Worm (Caenorhabditis elegans): ENCODE data around the gene pgph-2.

DNA sequence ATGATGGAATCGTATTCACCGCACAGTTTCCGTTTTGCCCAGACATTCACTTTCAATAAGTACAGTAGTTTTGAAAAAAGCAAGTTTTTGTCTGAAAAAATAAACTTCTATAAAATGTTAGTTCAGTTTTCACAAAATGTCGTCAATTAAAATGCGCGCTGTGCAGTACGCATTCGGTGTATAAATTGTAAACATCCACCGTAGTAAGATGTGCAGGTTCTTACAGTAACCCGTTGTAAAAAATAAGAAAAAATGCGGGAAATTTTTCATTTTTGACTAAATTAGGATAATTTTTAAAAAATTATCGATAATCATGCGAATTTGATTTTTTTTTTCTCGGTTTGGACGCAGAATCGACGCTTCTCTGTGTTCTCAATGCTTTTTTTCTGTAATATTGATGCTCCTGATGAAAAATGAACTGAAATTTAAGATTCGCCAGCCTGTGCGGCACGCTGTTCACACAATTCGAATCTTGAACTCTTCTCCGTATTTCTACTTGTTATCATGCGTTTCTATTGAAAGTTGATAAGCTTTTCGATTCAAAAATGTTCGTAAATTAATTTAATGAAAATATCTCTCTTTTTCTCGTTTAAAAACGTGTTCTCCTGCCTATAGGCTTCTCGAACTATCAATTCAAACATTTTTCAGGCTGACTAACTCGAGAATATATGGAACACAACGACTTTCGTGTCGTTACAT lies 47.5 kb upstream of the pgph-2 start, which contains the start of gene rga-3:
- TF ChIP-seq nhr-23 (tag; optimal IDR thresholded peaks at IDR 0.05) (no peak), nhr-11 (tag; optimal IDR thresholded peaks at IDR 0.05) (no peak), lin-39 (tag; optimal IDR thresholded peaks at IDR 0.05) (no peak), aly-2 (tag; optimal IDR thresholded peaks at IDR 0.05) (no peak), fos-1 (tag; optimal IDR thresholded peaks at IDR 0.05) (no peak)
